Worm (Caenorhabditis elegans) whole organism, late embryonic: ENCODE data around the gene ndub-6.

Experiments
- K09A11.1 ChIP-seq: sonication (generic microtip); optimal IDR thresholded peaks from 2 replicates; lab custom pipeline; 2017; ENCODE audit warnings: antibody characterized with exemption, mild to moderate bottlenecking, missing genetic modification characterization, missing compliant biosample characterization; ENCODE audit not compliant: insufficient read depth
- Y22D7AL.16 ChIP-seq: sonication (generic microtip); optimal IDR thresholded peaks from 2 replicates; lab custom pipeline; 2016; ENCODE audit warnings: missing genetic modification characterization, missing compliant biosample characterization
- elt-2 ChIP-seq: sonication (generic microtip); optimal IDR thresholded peaks from 2 replicates; lab custom pipeline; 2016; ENCODE audit warnings: missing genetic modification reagents, missing genetic modification characterization, missing compliant biosample characterization
- hlh-6 ChIP-seq: sonication (generic microtip); optimal IDR thresholded peaks from 2 replicates; lab custom pipeline; 2016; ENCODE audit warnings: missing genotype, missing genetic modification characterization, missing compliant biosample characterization
- lin-11 ChIP-seq: fragments of 200-800 bp; sonication (Bioruptor generic); optimal IDR thresholded peaks from 2 replicates; lab custom pipeline; 2018; ENCODE audit warnings: mild to moderate bottlenecking, missing genetic modification characterization, missing compliant biosample characterization
- nhr-11 ChIP-seq: fragments of 150-350 bp; optimal IDR thresholded peaks from 2 replicates; lab custom pipeline; 2014; ENCODE audit warnings: missing biosample characterization, missing genetic modification characterization
- pag-3 ChIP-seq: sonication (generic microtip); optimal IDR thresholded peaks from 2 replicates; lab custom pipeline; 2016; ENCODE audit warnings: missing compliant biosample characterization, missing genetic modification characterization, borderline replicate concordance
- ref-2 ChIP-seq: sonication (generic microtip); optimal IDR thresholded peaks from 2 replicates; lab custom pipeline; 2016; ENCODE audit warnings: missing genetic modification characterization, missing compliant biosample characterization
- tbx-2 ChIP-seq: sonication (generic microtip); optimal IDR thresholded peaks from 2 replicates; lab custom pipeline; 2016; ENCODE audit warnings: missing genetic modification characterization, missing compliant biosample characterization
- tbx-7 ChIP-seq: sonication (generic microtip); optimal IDR thresholded peaks from 2 replicates; lab custom pipeline; 2016; ENCODE audit warnings: missing genotype, missing genetic modification characterization, missing compliant biosample characterization
- zip-5 ChIP-seq: sonication (generic microtip); optimal IDR thresholded peaks from 2 replicates; lab custom pipeline; 2016; ENCODE audit warnings: missing genetic modification characterization, missing compliant biosample characterization

DNA sequence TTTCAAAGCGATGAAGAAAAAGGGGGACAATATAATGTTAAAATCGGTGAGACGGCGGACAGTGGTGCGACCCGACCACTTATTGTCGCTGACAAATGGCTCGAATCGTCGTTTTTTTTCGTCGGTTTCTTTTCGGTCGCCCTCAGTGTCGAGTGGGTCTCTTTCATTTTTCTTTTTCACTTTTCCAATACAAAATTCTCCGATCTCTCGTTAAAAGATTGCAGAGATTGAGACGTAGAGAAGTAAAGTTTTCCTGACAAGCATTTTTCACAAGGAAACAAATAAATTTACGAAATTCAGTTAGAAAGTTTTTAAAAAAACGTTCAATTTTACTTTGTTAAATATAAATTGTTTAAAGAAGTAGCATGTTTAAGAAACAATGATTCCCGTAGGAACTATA is 39.3 kb downstream of the ndub-6 start:
- TF ChIP-seq Y22D7AL.16 (no peak), K09A11.1 (tag; lab: Kevin White, UChicago) (no peak), nhr-11 (tag; lab: Kevin White, UChicago) (no peak), elt-2 (tag; lab: Kevin White, UChicago) (no peak), tbx-2 (tag; lab: Kevin White, UChicago) (no peak), pag-3 (tag; lab: Kevin White, UChicago) (no peak), hlh-6 (no peak), lin-11 (tag; lab: Kevin White, UChicago) (no peak), zip-5 (no peak), tbx-7 (tag; lab: Kevin White, UChicago) (no peak), ref-2 (no peak)
